Fruit fly (Drosophila melanogaster) whole organism, embryonic: ENCODE data around the gene CG6962.

Experiments used
- CG12219 ChIP-seq: fragments of 200-800 bp; sonication (Bioruptor generic); optimal IDR thresholded peaks from 3 replicates; lab custom pipeline; 2018; ENCODE audit warnings: missing biosample characterization, mild to moderate bottlenecking, missing genetic modification characterization
- CG6175 ChIP-seq: fragments of 200-800 bp; sonication (Bioruptor generic); IDR thresholded peaks from 3 replicates; pipeline ENCODE4 v1.3.6; 2022; ENCODE audit warnings: missing biosample characterization, missing genetic modification characterization
- CG7786 ChIP-seq: fragments of 200-800 bp; sonication (Bioruptor generic); optimal IDR thresholded peaks from 2 replicates; lab custom pipeline; 2016; ENCODE audit warnings: missing biosample characterization, missing genetic modification characterization
- HLH4C ChIP-seq: fragments of 200-800 bp; sonication (Bioruptor generic); IDR thresholded peaks from 3 replicates; pipeline ENCODE4 v1.3.6; 2022; ENCODE audit warnings: missing biosample characterization, missing genetic modification characterization; ENCODE audit not compliant: partially characterized antibody
- Xrp1 ChIP-seq: fragments of 200-800 bp; sonication (Bioruptor generic); IDR thresholded peaks from 2 replicates; pipeline ENCODE4 v1.3.6; 2022; ENCODE audit warnings: missing biosample characterization, missing genetic modification characterization
- al ChIP-seq: fragments of 200-800 bp; sonication (Bioruptor generic); IDR thresholded peaks from 2 replicates; pipeline ENCODE4 v1.3.6; 2022; ENCODE audit warnings: missing biosample characterization, missing genetic modification characterization
- eyg ChIP-seq: fragments of 200-800 bp; sonication (Bioruptor generic); optimal IDR thresholded peaks from 3 replicates; lab custom pipeline; 2016; ENCODE audit warnings: missing biosample characterization, missing genetic modification characterization
- gem ChIP-seq: fragments of 200-800 bp; sonication (Bioruptor generic); optimal IDR thresholded peaks from 2 replicates; lab custom pipeline; 2019; ENCODE audit warnings: missing biosample characterization, mild to moderate bottlenecking, missing genetic modification characterization, moderate library complexity
- mirr ChIP-seq: fragments of 200-800 bp; sonication (Bioruptor generic); optimal IDR thresholded peaks from 3 replicates; lab custom pipeline; 2018; ENCODE audit warnings: missing biosample characterization, mild to moderate bottlenecking, missing genetic modification characterization

DNA sequence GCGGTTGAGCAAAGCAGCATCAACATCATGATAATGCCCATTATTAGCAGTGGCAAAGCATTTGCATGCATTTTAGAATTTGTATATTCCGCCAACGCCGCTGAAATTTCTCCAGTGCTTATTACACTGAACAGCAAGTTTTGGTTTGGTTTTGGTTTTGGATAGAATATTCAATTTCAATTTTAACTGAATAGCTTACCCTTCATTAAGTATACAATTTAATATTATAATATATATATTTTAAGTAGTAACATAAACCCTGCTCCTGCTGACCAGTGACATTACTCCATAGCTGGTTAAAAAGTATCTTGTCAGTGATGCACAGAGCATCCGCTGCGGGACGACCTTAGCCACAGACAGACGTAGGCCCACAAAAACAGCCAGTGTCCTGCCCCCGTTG, 35.0 kb downstream of the CG6962 start:
- no peak for TF ChIP-seq HLH4C (GFP tag; lab: Robert Waterston, UW)
- no peak for TF ChIP-seq al (GFP tag; lab: Robert Waterston, UW)
- TF ChIP-seq mirr = no peak
- no peak for TF ChIP-seq CG12219 (GFP tag; lab: Kevin White, UChicago)
- TF ChIP-seq eyg (GFP tag; lab: Kevin White, UChicago) = no peak
- TF ChIP-seq Xrp1 = 0 out of 2 replicates have a peak, but pooled peaks have one; percentile 11
- TF ChIP-seq gem (tag; lab: Kevin White, UChicago) = peak; percentile 38
- TF ChIP-seq CG7786 = no peak
- TF ChIP-seq CG6175 (GFP tag; lab: Robert Waterston, UW) = no peak
